Worm (Caenorhabditis elegans): Measurements from ENCODE around the gene F26F2.13.

Gene F26F2.13

DNA sequence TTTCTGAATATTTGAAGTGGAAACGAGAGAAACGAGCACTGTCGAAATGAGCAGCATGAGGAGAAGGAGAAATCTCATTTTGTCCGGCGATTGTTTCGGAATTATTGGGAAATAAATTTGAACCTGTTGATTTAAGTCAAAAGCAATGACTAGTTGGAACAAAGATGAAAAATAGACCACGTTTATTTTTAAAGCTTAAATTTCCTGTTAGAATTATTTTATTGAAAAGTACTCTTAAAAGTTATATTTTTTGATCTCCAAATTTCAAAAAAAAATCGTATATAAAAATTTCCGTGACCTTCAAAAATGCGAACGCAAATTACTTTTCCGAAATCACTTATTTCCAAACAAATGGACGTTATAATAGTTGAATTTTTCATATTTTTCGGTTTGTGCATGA lies 31.5 kb downstream of the F26F2.13 start, which contains the start of gene F26F2.11:
F26F2.11 (minus strand) TSS at position 101 of the 400 bp plus-strand sequence.
- no peak for TF ChIP-seq dao-5 (tag; optimal IDR thresholded peaks at IDR 0.05)
- no peak for TF ChIP-seq him-1 (tag; optimal IDR thresholded peaks at IDR 0.05)
- no peak for TF ChIP-seq W03F9.2 (tag; optimal IDR thresholded peaks at IDR 0.05)

DNA sequence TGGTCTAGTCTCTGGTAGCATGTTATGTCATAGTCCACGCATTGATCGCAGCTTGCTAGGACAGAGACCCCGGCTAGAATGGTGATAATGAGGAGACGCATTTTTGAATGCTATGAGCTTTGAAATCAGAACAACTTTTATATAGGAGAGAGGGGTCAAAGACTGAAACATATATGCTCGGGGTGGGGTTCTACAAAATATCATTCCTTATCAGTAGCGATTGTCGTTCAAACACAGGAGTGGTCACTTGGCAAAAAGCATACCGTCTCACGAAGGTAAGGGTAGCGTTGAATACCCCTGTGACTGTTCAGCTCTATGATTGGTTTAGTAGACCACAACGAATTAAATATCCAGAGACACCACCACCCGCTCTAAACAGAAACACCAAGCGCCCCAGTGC lies 32.9 kb downstream of the F26F2.13 start, which contains the start of gene F46B3.1:
F46B3.1 (minus strand) TSS at position 101 of the 400 bp plus-strand sequence.
- TF ChIP-seq dao-5 (tag; optimal IDR thresholded peaks at IDR 0.05) = no peak

DNA sequence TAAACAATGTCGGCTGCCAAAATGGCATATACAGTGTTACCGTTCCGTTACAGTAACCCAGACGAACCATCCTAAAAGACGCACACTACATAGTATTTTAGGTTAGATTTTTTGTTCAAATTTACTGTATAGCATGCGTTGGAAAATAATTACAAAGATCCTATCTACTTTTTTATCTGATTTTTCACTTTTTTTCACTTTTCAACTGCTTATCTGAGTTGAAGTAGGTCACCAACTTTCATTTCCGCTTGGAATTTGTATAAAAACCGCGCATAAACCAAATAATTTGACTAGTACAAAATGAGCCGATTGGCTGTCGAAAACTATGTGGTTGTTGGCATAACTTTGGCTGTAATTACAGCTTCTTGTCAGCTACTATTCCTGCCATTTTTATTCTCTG lies 35.6 kb downstream of the F26F2.13 start, which contains the start of gene col-163:
col-163 (plus strand) TSS at position 301 of the 400 bp plus-strand sequence.
- no peak for TF ChIP-seq him-1 (tag; optimal IDR thresholded peaks at IDR 0.05)
- TF ChIP-seq dao-5 (tag; optimal IDR thresholded peaks at IDR 0.05) = no peak
- no peak for TF ChIP-seq W03F9.2 (tag; optimal IDR thresholded peaks at IDR 0.05)

DNA sequence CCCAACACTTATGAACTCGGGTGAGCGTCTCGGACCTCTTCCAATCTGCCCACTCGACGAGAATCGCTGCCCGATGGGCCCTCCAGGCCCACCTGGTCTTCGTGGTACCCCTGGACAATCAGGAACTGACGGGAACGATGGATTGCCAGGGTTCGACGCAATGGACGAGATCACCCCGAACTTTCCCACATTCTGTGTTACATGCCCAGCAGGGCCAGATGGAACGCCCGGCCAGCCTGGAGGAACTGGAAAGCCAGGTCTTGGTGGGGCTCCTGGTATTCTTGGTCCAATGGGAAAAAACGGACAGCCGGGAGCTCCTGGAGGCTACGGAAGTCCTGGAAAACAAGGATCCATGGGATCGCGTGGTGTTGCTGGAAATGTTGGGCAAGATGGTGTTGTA lies 36.5 kb downstream of the F26F2.13 start:
- TF ChIP-seq dao-5 (tag; optimal IDR thresholded peaks at IDR 0.05) (no peak), W03F9.2 (tag; optimal IDR thresholded peaks at IDR 0.05) (no peak), him-1 (tag; optimal IDR thresholded peaks at IDR 0.05) (no peak)

DNA sequence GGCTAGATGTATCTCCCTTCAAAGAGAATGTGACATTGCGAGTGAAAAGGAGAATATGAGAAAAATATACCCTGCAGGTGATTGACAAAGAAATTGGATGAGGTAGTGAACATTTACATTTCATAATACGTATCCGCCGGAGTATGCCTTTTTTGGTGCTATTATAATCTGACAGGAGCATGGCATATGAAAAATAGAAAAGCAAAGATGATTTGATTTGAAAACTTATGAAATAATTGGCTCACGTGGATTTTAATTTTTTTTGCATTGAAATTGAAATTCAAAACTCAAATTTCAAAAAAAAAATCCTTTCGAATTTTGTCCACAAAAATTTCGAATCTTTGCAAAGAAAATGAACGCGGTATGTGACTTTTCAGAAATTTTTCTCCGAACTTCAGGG lies 38.9 kb downstream of the F26F2.13 start, which contains the start of gene ttr-11:
ttr-11 (plus strand) TSS at position 301 of the 400 bp plus-strand sequence.
- TF ChIP-seq W03F9.2 (tag; optimal IDR thresholded peaks at IDR 0.05) = no peak
- TF ChIP-seq dao-5 (tag; optimal IDR thresholded peaks at IDR 0.05) = no peak
- no peak for TF ChIP-seq him-1 (tag; optimal IDR thresholded peaks at IDR 0.05)

DNA sequence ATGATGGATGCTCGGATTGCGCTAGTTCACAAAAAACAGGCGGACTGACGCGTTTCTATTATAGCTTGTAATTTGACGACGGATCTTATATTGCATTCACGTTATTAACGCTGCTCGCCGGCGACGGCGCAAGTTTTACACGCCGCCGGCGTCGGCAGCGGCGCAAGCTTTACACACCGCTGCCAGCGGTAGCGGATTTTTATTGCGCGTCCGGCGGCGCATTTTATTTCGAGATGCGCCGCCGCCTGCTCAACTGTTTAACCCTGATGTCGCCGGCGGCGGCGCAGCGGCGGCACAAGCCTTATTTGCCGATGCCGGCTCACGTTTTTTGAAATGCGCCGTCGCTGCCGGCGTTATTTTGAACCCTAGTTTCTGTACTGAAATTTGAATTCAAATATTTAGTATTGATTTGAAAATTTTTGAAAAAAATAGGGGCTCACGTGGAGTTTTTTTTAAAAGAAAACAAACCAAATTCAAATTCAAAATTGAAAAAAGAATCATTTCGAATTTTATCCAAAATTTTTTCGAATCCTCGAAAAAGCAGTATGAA lies 40.5 kb downstream of the F26F2.13 start, which contains the start of gene ttr-57:
ttr-57 (plus strand) TSS at position 500 of the 550 bp plus-strand sequence.
- TF ChIP-seq W03F9.2 (tag; optimal IDR thresholded peaks at IDR 0.05) (no peak), dao-5 (tag; optimal IDR thresholded peaks at IDR 0.05) (no peak), him-1 (tag; optimal IDR thresholded peaks at IDR 0.05) (no peak)

DNA sequence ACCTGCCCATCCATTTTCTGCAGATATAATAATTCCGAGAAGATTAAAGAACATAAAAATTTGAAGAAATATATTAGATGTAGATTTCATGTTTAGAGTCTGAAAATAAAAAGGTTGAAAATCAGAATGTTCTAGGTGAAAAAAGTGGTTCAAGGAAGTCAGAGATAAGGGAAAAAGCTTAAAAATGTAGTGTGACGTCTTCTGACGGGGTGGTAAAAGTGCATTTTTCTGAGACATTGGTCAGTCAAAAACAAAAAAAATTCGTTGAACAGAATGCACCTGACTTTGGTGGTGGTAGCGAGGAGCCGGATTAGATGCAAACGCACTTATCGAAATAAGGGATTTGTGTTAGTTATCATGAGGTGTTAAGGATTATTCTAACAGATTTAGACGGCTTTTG lies 42.5 kb downstream of the F26F2.13 start, which contains the start of gene F46B3.23:
F46B3.23 (minus strand) TSS at position 101 of the 400 bp plus-strand sequence.
- TF ChIP-seq dao-5 (tag; optimal IDR thresholded peaks at IDR 0.05) (no peak), W03F9.2 (tag; optimal IDR thresholded peaks at IDR 0.05) (no peak), him-1 (tag; optimal IDR thresholded peaks at IDR 0.05) (no peak)

DNA sequence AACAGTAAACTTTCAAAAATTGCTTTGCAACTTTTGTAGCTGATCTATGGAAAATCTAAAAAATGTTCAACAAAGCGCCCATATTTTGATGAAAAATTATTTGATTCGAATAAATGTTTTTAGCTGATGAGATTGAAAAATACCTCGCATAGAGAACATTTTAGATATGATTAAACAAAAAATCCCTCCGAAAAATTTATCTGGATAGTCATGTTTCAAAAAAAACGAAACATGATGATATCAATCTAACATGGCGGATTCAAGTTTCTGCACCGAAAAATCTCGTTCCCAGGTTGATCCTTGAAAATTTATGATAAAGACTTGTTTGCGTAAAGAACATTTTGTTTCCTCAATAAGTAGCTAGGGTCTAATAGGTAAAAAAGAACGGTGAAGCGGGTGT lies 44.5 kb downstream of the F26F2.13 start, which contains the start of gene ttr-12:
ttr-12 (minus strand) TSS at position 101 of the 400 bp plus-strand sequence.
- no peak for TF ChIP-seq him-1 (tag; optimal IDR thresholded peaks at IDR 0.05)
- no peak for TF ChIP-seq dao-5 (tag; optimal IDR thresholded peaks at IDR 0.05)
- TF ChIP-seq W03F9.2 (tag; optimal IDR thresholded peaks at IDR 0.05) = no peak

DNA sequence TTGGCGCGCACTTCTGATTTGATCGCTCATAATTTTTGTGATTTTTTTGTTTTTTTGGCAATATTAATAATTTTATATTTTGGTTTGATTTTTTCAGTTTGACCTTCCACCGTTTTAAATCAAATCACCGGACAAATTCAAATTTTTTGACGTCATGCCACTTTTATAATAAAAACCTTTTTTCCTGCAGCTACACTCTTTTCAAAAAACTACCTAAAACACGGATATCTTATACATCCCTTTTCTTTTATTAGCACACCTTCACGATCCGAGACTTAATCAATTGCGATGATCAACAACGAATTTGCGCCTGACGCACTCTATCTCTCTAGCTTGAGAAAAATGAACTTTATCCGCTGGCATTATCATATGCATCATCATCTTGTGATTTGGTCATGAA lies 45.3 kb downstream of the F26F2.13 start, which contains the start of gene grd-2:
grd-2 (plus strand) TSS at position 301 of the 400 bp plus-strand sequence.
- TF ChIP-seq W03F9.2 (tag; optimal IDR thresholded peaks at IDR 0.05) (no peak), dao-5 (tag; optimal IDR thresholded peaks at IDR 0.05) (no peak), him-1 (tag; optimal IDR thresholded peaks at IDR 0.05) (no peak)
